Worm (Caenorhabditis elegans) whole organism, late embryonic: ENCODE measurements around the gene rsr-2.
A peak's percentile ranks its signal among the peaks of the same experiment; 100 is the strongest.

Experiments used
- F13H6.1 ChIP-seq: sonication (generic microtip); optimal IDR thresholded peaks from 2 replicates; lab custom pipeline; 2016; ENCODE audit warnings: missing genetic modification characterization, missing compliant biosample characterization
- K02D7.2 ChIP-seq: sonication (generic microtip); optimal IDR thresholded peaks from 2 replicates; lab custom pipeline; 2017; ENCODE audit warnings: mild to moderate bottlenecking, missing genetic modification characterization, missing compliant biosample characterization
- T23F11.4 ChIP-seq: fragments of 200-800 bp; sonication (Bioruptor generic); optimal IDR thresholded peaks from 2 replicates; lab custom pipeline; 2018; ENCODE audit warnings: mild to moderate bottlenecking, missing genetic modification characterization, missing compliant biosample characterization
- ahr-1 ChIP-seq: sonication (generic microtip); optimal IDR thresholded peaks from 2 replicates; lab custom pipeline; 2016; ENCODE audit warnings: missing genetic modification characterization, missing compliant biosample characterization
- ceh-14 ChIP-seq: sonication (generic microtip); optimal IDR thresholded peaks from 2 replicates; lab custom pipeline; 2016; ENCODE audit warnings: missing genotype, missing genetic modification characterization, missing compliant biosample characterization
- ceh-19 ChIP-seq: fragments of 200-800 bp; sonication (Bioruptor generic); optimal IDR thresholded peaks from 2 replicates; lab custom pipeline; 2018; ENCODE audit warnings: mild to moderate bottlenecking, missing genetic modification characterization, missing compliant biosample characterization
- ceh-22 ChIP-seq: sonication (generic microtip); optimal IDR thresholded peaks from 2 replicates; lab custom pipeline; 2017; ENCODE audit warnings: missing biosample characterization, missing genetic modification characterization
- ceh-24 ChIP-seq: sonication (generic microtip); optimal IDR thresholded peaks from 2 replicates; lab custom pipeline; 2016; ENCODE audit warnings: mild to moderate bottlenecking, missing genetic modification characterization, missing compliant biosample characterization
- ceh-34 ChIP-seq: sonication (generic microtip); optimal IDR thresholded peaks from 2 replicates; lab custom pipeline; 2016; ENCODE audit warnings: mild to moderate bottlenecking, missing genetic modification characterization, missing compliant biosample characterization
- ceh-48 ChIP-seq: sonication (generic microtip); optimal IDR thresholded peaks from 2 replicates; lab custom pipeline; 2016; ENCODE audit warnings: missing genetic modification characterization, inconsistent platforms, missing compliant biosample characterization
- ceh-6 ChIP-seq: fragments of 200-800 bp; sonication (Bioruptor generic); optimal IDR thresholded peaks from 2 replicates; lab custom pipeline; 2018; ENCODE audit warnings: mild to moderate bottlenecking, missing genetic modification characterization, missing compliant biosample characterization
- dmd-4 ChIP-seq: sonication (generic microtip); optimal IDR thresholded peaks from 2 replicates; lab custom pipeline; 2016; ENCODE audit warnings: borderline replicate concordance, missing genetic modification characterization, missing compliant biosample characterization
- dve-1 ChIP-seq: sonication (generic microtip); optimal IDR thresholded peaks from 2 replicates; lab custom pipeline; 2017; ENCODE audit warnings: antibody characterized with exemption, mild to moderate bottlenecking, missing genetic modification characterization, missing compliant biosample characterization
- elt-2 ChIP-seq: sonication (generic microtip); optimal IDR thresholded peaks from 2 replicates; lab custom pipeline; 2016; ENCODE audit warnings: missing genetic modification reagents, missing genetic modification characterization, missing compliant biosample characterization
- elt-4 ChIP-seq: sonication (generic microtip); optimal IDR thresholded peaks from 2 replicates; lab custom pipeline; 2016; ENCODE audit warnings: missing genetic modification characterization, missing compliant biosample characterization
- fkh-10 ChIP-seq: fragments of 150-350 bp; optimal IDR thresholded peaks from 2 replicates; lab custom pipeline; 2014; ENCODE audit warnings: missing biosample characterization, missing genetic modification reagents, missing genetic modification characterization
- gmeb-2 ChIP-seq: sonication (generic microtip); optimal IDR thresholded peaks from 2 replicates; lab custom pipeline; 2016; ENCODE audit warnings: missing genetic modification characterization, inconsistent platforms, missing compliant biosample characterization
- hlh-13 ChIP-seq: fragments of 200-800 bp; sonication (Bioruptor generic); optimal IDR thresholded peaks from 2 replicates; lab custom pipeline; 2018; ENCODE audit warnings: mild to moderate bottlenecking, missing genetic modification characterization, missing compliant biosample characterization
- hlh-15 ChIP-seq: sonication (generic microtip); optimal IDR thresholded peaks from 2 replicates; lab custom pipeline; 2016; ENCODE audit warnings: missing genetic modification characterization, missing compliant biosample characterization
- hlh-30 ChIP-seq: sonication (generic microtip); optimal IDR thresholded peaks from 2 replicates; lab custom pipeline; 2017; ENCODE audit warnings: antibody characterized with exemption, missing genetic modification characterization, missing compliant biosample characterization; ENCODE audit not compliant: insufficient read depth
- hlh-6 ChIP-seq: sonication (generic microtip); optimal IDR thresholded peaks from 2 replicates; lab custom pipeline; 2016; ENCODE audit warnings: missing genotype, missing genetic modification characterization, missing compliant biosample characterization
- madf-2 ChIP-seq: sonication (generic microtip); optimal IDR thresholded peaks from 2 replicates; lab custom pipeline; 2017; ENCODE audit warnings: missing genetic modification characterization, missing compliant biosample characterization
- nfya-1 ChIP-seq: sonication (generic microtip); optimal IDR thresholded peaks from 2 replicates; lab custom pipeline; 2017; ENCODE audit warnings: missing genetic modification characterization, mild to moderate bottlenecking, missing compliant biosample characterization, antibody characterized with exemption, moderate library complexity
- nhr-232 ChIP-seq: sonication (generic microtip); optimal IDR thresholded peaks from 2 replicates; lab custom pipeline; 2016; ENCODE audit warnings: missing genetic modification characterization, missing compliant biosample characterization
- odd-2 ChIP-seq: sonication (generic microtip); optimal IDR thresholded peaks from 2 replicates; lab custom pipeline; 2017; ENCODE audit warnings: antibody characterized with exemption, mild to moderate bottlenecking, missing genetic modification characterization, missing compliant biosample characterization
- pag-3 ChIP-seq: sonication (generic microtip); optimal IDR thresholded peaks from 2 replicates; lab custom pipeline; 2016; ENCODE audit warnings: missing compliant biosample characterization, missing genetic modification characterization, borderline replicate concordance
- pha-4 ChIP-seq: fragments of 150-350 bp; optimal IDR thresholded peaks from 2 replicates; lab custom pipeline; 2018; ENCODE audit warnings: missing biosample characterization, missing genetic modification reagents, missing genetic modification characterization
- pqm-1 ChIP-seq: sonication (generic microtip); optimal IDR thresholded peaks from 2 replicates; lab custom pipeline; 2016; ENCODE audit warnings: missing genetic modification characterization, missing compliant biosample characterization
- rnt-1 ChIP-seq: sonication (generic microtip); optimal IDR thresholded peaks from 2 replicates; lab custom pipeline; 2016; ENCODE audit warnings: missing genetic modification characterization, missing compliant biosample characterization
- sox-2 ChIP-seq: fragments of 200-800 bp; sonication (Bioruptor generic); IDR thresholded peaks from 2 replicates; pipeline ENCODE4 v1.3.6; 2022; ENCODE audit warnings: missing genetic modification reagents, missing genetic modification characterization, missing compliant biosample characterization
- sox-4 ChIP-seq: sonication (generic microtip); optimal IDR thresholded peaks from 2 replicates; lab custom pipeline; 2017; ENCODE audit warnings: mild to moderate bottlenecking, missing genetic modification characterization, inconsistent platforms, missing compliant biosample characterization
- syd-9 ChIP-seq: sonication (generic microtip); optimal IDR thresholded peaks from 2 replicates; lab custom pipeline; 2016; ENCODE audit warnings: mild to moderate bottlenecking, missing genetic modification characterization, moderate library complexity, missing compliant biosample characterization
- tbx-7 ChIP-seq: sonication (generic microtip); optimal IDR thresholded peaks from 2 replicates; lab custom pipeline; 2016; ENCODE audit warnings: missing genotype, missing genetic modification characterization, missing compliant biosample characterization
- unc-42 ChIP-seq: sonication (generic microtip); optimal IDR thresholded peaks from 2 replicates; lab custom pipeline; 2016; ENCODE audit warnings: missing genotype, missing genetic modification characterization, missing compliant biosample characterization
- unc-55 ChIP-seq: sonication (generic microtip); optimal IDR thresholded peaks from 2 replicates; lab custom pipeline; 2017; ENCODE audit warnings: missing biosample characterization, missing genetic modification reagents, missing genetic modification characterization
- ztf-16 ChIP-seq: sonication (generic microtip); optimal IDR thresholded peaks from 2 replicates; lab custom pipeline; 2017; ENCODE audit warnings: missing genetic modification characterization, missing compliant biosample characterization

The rsr-2 gene

ce11 chrII:12186726-12187125 is 38.4 kb upstream of the rsr-2 start:
- TF ChIP-seq unc-55 (GFP tag; lab: Kevin White, UChicago) (no peak), ceh-34 (tag; lab: Kevin White, UChicago) (no peak), odd-2 (tag; lab: Kevin White, UChicago) (no peak), ahr-1 (no peak), ztf-16 (no peak), nfya-1 (tag; lab: Kevin White, UChicago) (no peak), sox-4 (no peak), hlh-13 (GFP tag; lab: Kevin White, UChicago) (no peak), pqm-1 (no peak), ceh-6 (GFP tag; lab: Kevin White, UChicago) (no peak), elt-2 (tag; lab: Kevin White, UChicago) (no peak), ceh-14 (tag; lab: Kevin White, UChicago) (no peak), hlh-6 (tag; lab: Kevin White, UChicago) (no peak), elt-4 (no peak)
- TF ChIP-seq, all 69 proteins: peak for 0

- peak; percentile 43 for TF ChIP-seq dve-1 (tag; lab: Kevin White, UChicago)
- no peak for TF ChIP-seq ceh-48 (tag; lab: Kevin White, UChicago)
Measured at ce11 chrII:12189193-12189592, 36.0 kb upstream of the rsr-2 start.

- TF ChIP-seq pag-3, result no peak
- no peak for TF ChIP-seq dmd-4 (tag; lab: Kevin White, UChicago)
- no peak for TF ChIP-seq madf-2 (tag; lab: Kevin White, UChicago)
- TF ChIP-seq nhr-232 (tag; lab: Kevin White, UChicago), result no peak
- TF ChIP-seq syd-9, result no peak
- TF ChIP-seq K02D7.2 (tag; lab: Kevin White, UChicago), result no peak
- TF ChIP-seq ceh-48 (tag; lab: Kevin White, UChicago), result peak; percentile 9
Measured at ce11 chrII:12199209-12199608, 25.9 kb upstream of the rsr-2 start.

ce11 chrII:12199912-12200637 is 25.1 kb upstream of the rsr-2 start, which contains the start of gene polg-1:
TSS of gene polg-1 (minus strand) at chrII:12199962.
- peak; percentile 4 for TF ChIP-seq ceh-48 (tag; lab: Kevin White, UChicago)
- TF ChIP-seq ceh-19 (GFP tag; lab: Kevin White, UChicago), result no peak
- TF ChIP-seq T23F11.4 (GFP tag; lab: Kevin White, UChicago), result no peak
- no peak for TF ChIP-seq dve-1 (tag; lab: Kevin White, UChicago)
- TF ChIP-seq ceh-6 (GFP tag; lab: Kevin White, UChicago), result no peak
- TF ChIP-seq F13H6.1 (tag; lab: Kevin White, UChicago), result no peak

ce11 chrII:12202281-12202680 is 22.9 kb upstream of the rsr-2 start, which contains the start of gene trpp-5:
TSS of gene trpp-5 (minus strand) at chrII:12202381.
- TF ChIP-seq ceh-48 (tag; lab: Kevin White, UChicago), result no peak
- no peak for TF ChIP-seq hlh-30
- no peak for TF ChIP-seq hlh-15 (tag; lab: Kevin White, UChicago)
- no peak for TF ChIP-seq sox-2 (GFP tag; lab: Robert Waterston, UW)
- no peak for TF ChIP-seq fkh-10
- TF ChIP-seq ceh-34 (tag; lab: Kevin White, UChicago), result no peak
- TF ChIP-seq gmeb-2 (tag; lab: Kevin White, UChicago), result no peak
- no peak for TF ChIP-seq ztf-16
- no peak for TF ChIP-seq odd-2 (tag; lab: Kevin White, UChicago)
- TF ChIP-seq madf-2 (tag; lab: Kevin White, UChicago), result no peak
- no peak for TF ChIP-seq ceh-24 (tag; lab: Kevin White, UChicago)
- no peak for TF ChIP-seq T23F11.4 (GFP tag; lab: Kevin White, UChicago)
- TF ChIP-seq ceh-14 (tag; lab: Kevin White, UChicago), result no peak
- no peak for TF ChIP-seq rnt-1
- no peak for TF ChIP-seq pha-4 (tag; lab: Kevin White, UChicago)
- no peak for TF ChIP-seq tbx-7
- no peak for TF ChIP-seq ceh-22 (tag; lab: Kevin White, UChicago)
- no peak for TF ChIP-seq nfya-1 (tag; lab: Kevin White, UChicago)
- TF ChIP-seq unc-42 (tag; lab: Kevin White, UChicago), result no peak
- TF ChIP-seq, all 69 proteins: peak for 0
